Worm (Caenorhabditis elegans) whole organism, midembryonic: ENCODE data around the gene F25B3.5.

Experiments
- flt-1 ChIP-seq: fragments of 200-800 bp; sonication (Bioruptor generic); IDR thresholded peaks from 2 replicates; pipeline ENCODE4 v1.3.6; 2022; ENCODE audit warnings: missing genetic modification characterization, missing compliant biosample characterization
- klf-2 ChIP-seq: fragments of 200-800 bp; sonication (Bioruptor generic); conservative IDR thresholded peaks from 2 replicates; pipeline ENCODE4 v1.3.6; 2022; ENCODE audit warnings: missing genetic modification reagents, missing genetic modification characterization, missing compliant biosample characterization
- ztf-23 ChIP-seq: fragments of 200-800 bp; sonication (Bioruptor generic); IDR thresholded peaks from 2 replicates; pipeline ENCODE4 v1.3.6; 2022; ENCODE audit warnings: missing genetic modification reagents, missing genetic modification characterization, missing compliant biosample characterization

ce11 chrV:9584263-9584662 lies 14.2 kb upstream of the F25B3.5 start:
- no peak for TF ChIP-seq klf-2 (GFP tag; lab: Robert Waterston, UW)
- no peak for TF ChIP-seq flt-1 (GFP tag; lab: Robert Waterston, UW)
- TF ChIP-seq ztf-23 (GFP tag; lab: Robert Waterston, UW) = no peak
